Comparison of ENCODE assay signal across 1 fruit fly cellular context in the genomic region with DNA sequence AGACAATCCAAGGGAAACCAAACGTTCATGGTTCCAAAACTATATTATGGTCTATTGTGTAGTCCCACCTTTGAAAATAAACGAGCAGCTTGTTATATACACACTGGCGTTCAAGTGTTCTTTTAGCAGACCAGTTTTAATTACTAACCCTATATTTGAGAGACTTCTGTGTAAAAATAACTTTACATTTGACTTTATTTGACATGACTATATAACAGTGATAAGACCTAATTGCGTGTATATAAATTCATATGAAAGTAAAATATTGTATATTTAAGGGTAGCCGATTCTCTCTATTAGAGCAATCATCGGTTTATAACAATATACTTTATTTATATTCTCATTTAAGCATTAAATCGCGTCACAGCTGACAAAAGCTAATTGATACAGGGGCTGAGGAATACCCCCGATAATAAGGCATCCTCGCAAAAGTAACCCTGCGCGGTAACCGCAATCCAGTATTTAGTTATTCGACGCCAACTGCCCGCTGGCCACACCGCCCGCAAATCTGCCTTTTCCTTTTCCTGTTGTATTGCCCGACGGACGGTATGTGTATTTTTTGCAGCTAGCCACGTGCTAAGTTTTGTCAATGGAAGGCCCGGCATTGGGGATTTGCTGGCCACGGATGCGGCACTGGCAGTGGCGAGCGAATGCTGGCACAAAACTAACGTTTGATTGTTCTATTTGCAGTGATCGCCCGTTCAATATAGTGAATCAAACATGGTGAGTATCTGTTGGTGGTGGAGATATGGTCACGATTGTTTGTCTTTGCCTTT.
TF ChIP-seq lines count a peak whose summit lies in the region.

TSS of gene RpS4 (plus strand) at position 465 of the 776 bp plus-strand sequence.

TF ChIP-seq in whole organism, embryonic, 481 proteins besides CTCF, POLR2A, EP300 and RAD21 (continued from another document and continues in another):
- TF ChIP-seq CG17385 (GFP tag; optimal IDR thresholded peaks at IDR 0.05; lab: Kevin White, UChicago) (peak; percentile 92), CG2875 (GFP tag; optimal IDR thresholded peaks at IDR 0.05; lab: Kevin White, UChicago) (peak; percentile 94), knrl (GFP tag; IDR thresholded peaks at IDR 0.05; lab: Robert Waterston, UW; ENCODE audit: partially characterized antibody) (peak; percentile 46; the same call in 1 of the 3 replicates), ATbp (GFP tag; optimal IDR thresholded peaks at IDR 0.05; lab: Kevin White, UChicago) (peak; percentile 94), tin (GFP tag; optimal IDR thresholded peaks at IDR 0.05; lab: Kevin White, UChicago) (peak; percentile 77), wor (GFP tag; IDR thresholded peaks at IDR 0.05; lab: Robert Waterston, UW) (no peak), sc (optimal IDR thresholded peaks at IDR 0.05; lab: Kevin White, UChicago) (no peak), sc (GFP tag; optimal IDR thresholded peaks at IDR 0.05; lab: Kevin White, UChicago) (peak; percentile 76), CG15073 (GFP tag; optimal IDR thresholded peaks at IDR 0.05; lab: Kevin White, UChicago) (no peak), CG9437 (GFP tag; optimal IDR thresholded peaks at IDR 0.05; lab: Kevin White, UChicago) (peak; percentile 75), CG11456 (GFP tag; IDR thresholded peaks at IDR 0.05; lab: Robert Waterston, UW) (peak; percentile 95), pita (GFP tag; optimal IDR thresholded peaks at IDR 0.05; lab: Kevin White, UChicago) (peak; percentile 21), ems (GFP tag; optimal IDR thresholded peaks at IDR 0.05; lab: Kevin White, UChicago) (peak; percentile 79), CG17912 (GFP tag; optimal IDR thresholded peaks at IDR 0.05; lab: Kevin White, UChicago) (peak; percentile 98), CoRest (tag; optimal IDR thresholded peaks at IDR 0.05; lab: Kevin White, UChicago) (peak; percentile 74), bcd (GFP tag; optimal IDR thresholded peaks at IDR 0.05; lab: Kevin White, UChicago) (peak; percentile 95), CG8089 (GFP tag; optimal IDR thresholded peaks at IDR 0.05; lab: Kevin White, UChicago) (peak; percentile 80), CG7987 (GFP tag; optimal IDR thresholded peaks at IDR 0.05; lab: Kevin White, UChicago) (peak; percentile 99), CG6272 (GFP tag; IDR thresholded peaks at IDR 0.05; lab: Robert Waterston, UW) (peak; percentile 76), Eip74EF (GFP tag; optimal IDR thresholded peaks at IDR 0.05; lab: Kevin White, UChicago) (peak in 1 of 2 experiments; percentile 74), CG3163 (GFP tag; optimal IDR thresholded peaks at IDR 0.05; lab: Kevin White, UChicago) (peak; percentile 62), sens (GFP tag; lab: Kevin White, UChicago) (peak; percentile 95), B-H1 (GFP tag; IDR thresholded peaks at IDR 0.05; lab: Robert Waterston, UW) (peak; percentile 61), Antp (GFP tag; optimal IDR thresholded peaks at IDR 0.05; lab: Kevin White, UChicago) (peak; percentile 80), Atf-2 (GFP tag; optimal IDR thresholded peaks at IDR 0.05; lab: Kevin White, UChicago) (peak; percentile 70), zfh1 (GFP tag; IDR thresholded peaks at IDR 0.05; lab: Robert Waterston, UW) (peak; percentile 92), CkIIα-i1 (GFP tag; IDR thresholded peaks at IDR 0.05; lab: Robert Waterston, UW) (peak; percentile 66), CG7357 (GFP tag; IDR thresholded peaks at IDR 0.05; lab: Robert Waterston, UW) (no peak), bigmax (GFP tag; optimal IDR thresholded peaks at IDR 0.05; lab: Kevin White, UChicago) (peak; percentile 87), CG9797 (GFP tag; optimal IDR thresholded peaks at IDR 0.05; lab: Kevin White, UChicago) (peak; percentile 97), CG9876 (GFP tag; optimal IDR thresholded peaks at IDR 0.05; lab: Kevin White, UChicago) (peak; percentile 88), cg (GFP tag; optimal IDR thresholded peaks at IDR 0.05; lab: Kevin White, UChicago) (no peak), CG5953 (GFP tag; IDR thresholded peaks at IDR 0.05; lab: Robert Waterston, UW) (peak; percentile 83), CG12104 (GFP tag; optimal IDR thresholded peaks at IDR 0.05; lab: Kevin White, UChicago) (peak; percentile 89), emc (GFP tag; optimal IDR thresholded peaks at IDR 0.05; lab: Kevin White, UChicago) (peak; percentile 68), pros (GFP tag; optimal IDR thresholded peaks at IDR 0.05; lab: Kevin White, UChicago) (peak; percentile 64), sd (tag; optimal IDR thresholded peaks at IDR 0.05; lab: Kevin White, UChicago) (peak; percentile 31), E2f2 (GFP tag; IDR thresholded peaks at IDR 0.05; lab: Robert Waterston, UW) (peak; percentile 37), dan (GFP tag; IDR thresholded peaks at IDR 0.05; lab: Robert Waterston, UW) (no peak), NfI (GFP tag; optimal IDR thresholded peaks at IDR 0.05; lab: Kevin White, UChicago) (peak; percentile 96), chm (GFP tag; IDR thresholded peaks at IDR 0.05; lab: Robert Waterston, UW) (peak; percentile 95), CG2678 (tag; optimal IDR thresholded peaks at IDR 0.05; lab: Kevin White, UChicago) (peak; percentile 78), CG14860 (GFP tag; IDR thresholded peaks at IDR 0.05; lab: Robert Waterston, UW; ENCODE audit: partially characterized antibody) (no peak), Meics (GFP tag; optimal IDR thresholded peaks at IDR 0.05; lab: Kevin White, UChicago) (peak; percentile 96), mld (GFP tag; IDR thresholded peaks at IDR 0.05; lab: Robert Waterston, UW; ENCODE audit: partially characterized antibody) (no peak), CG30020 (tag; optimal IDR thresholded peaks at IDR 0.05; lab: Kevin White, UChicago) (peak; percentile 50), Bteb2 (GFP tag; optimal IDR thresholded peaks at IDR 0.05; lab: Kevin White, UChicago) (peak; percentile 72), esg (GFP tag; conservative IDR thresholded peaks at IDR 0.05; lab: Robert Waterston, UW) (peak; percentile 40), dmrt11E (tag; optimal IDR thresholded peaks at IDR 0.05; lab: Kevin White, UChicago) (peak; percentile 78), Six4 (GFP tag; optimal IDR thresholded peaks at IDR 0.05; lab: Kevin White, UChicago) (peak; percentile 66), croc (GFP tag; conservative IDR thresholded peaks at IDR 0.05; lab: Robert Waterston, UW) (peak; percentile 56), CG18619 (GFP tag; optimal IDR thresholded peaks at IDR 0.05; lab: Kevin White, UChicago) (peak; percentile 96), B-H2 (GFP tag; optimal IDR thresholded peaks at IDR 0.05; lab: Kevin White, UChicago) (peak; percentile 98), CG4730 (GFP tag; IDR thresholded peaks at IDR 0.05; lab: Robert Waterston, UW) (peak; percentile 67), CG16863 (GFP tag; optimal IDR thresholded peaks at IDR 0.05; lab: Kevin White, UChicago) (peak; percentile 76), sens-2 (GFP tag; IDR thresholded peaks at IDR 0.05; lab: Robert Waterston, UW) (peak; percentile 92), slp2 (GFP tag; optimal IDR thresholded peaks at IDR 0.05; lab: Kevin White, UChicago) (peak; percentile 88), Hr39 (optimal IDR thresholded peaks at IDR 0.05; lab: Kevin White, UChicago) (no peak), CG14050 (GFP tag; IDR thresholded peaks at IDR 0.05; lab: Robert Waterston, UW) (peak; percentile 82), jing (GFP tag; optimal IDR thresholded peaks at IDR 0.05; lab: Kevin White, UChicago) (peak; percentile 46), Dfd (GFP tag; optimal IDR thresholded peaks at IDR 0.05; lab: Kevin White, UChicago) (no peak), Hmr (GFP tag; optimal IDR thresholded peaks at IDR 0.05; lab: Kevin White, UChicago) (peak; percentile 96), Dll (GFP tag; IDR thresholded peaks at IDR 0.05; lab: Robert Waterston, UW; ENCODE audit: partially characterized antibody) (0 out of 4 replicates have a peak, but pooled peaks have one; percentile 8), CG31441 (GFP tag; IDR thresholded peaks at IDR 0.05; lab: Robert Waterston, UW) (peak; percentile 82), Hmx (GFP tag; optimal IDR thresholded peaks at IDR 0.05; lab: Kevin White, UChicago) (no peak), chinmo (GFP tag; IDR thresholded peaks at IDR 0.05; lab: Robert Waterston, UW; ENCODE audit: partially characterized antibody) (no peak), lab (GFP tag; optimal IDR thresholded peaks at IDR 0.05; lab: Kevin White, UChicago) (peak; percentile 98), crc (GFP tag; optimal IDR thresholded peaks at IDR 0.05; lab: Kevin White, UChicago) (peak; percentile 72), CG13123 (GFP tag; optimal IDR thresholded peaks at IDR 0.05; lab: Kevin White, UChicago) (peak; percentile 59), tio (GFP tag; optimal IDR thresholded peaks at IDR 0.05; lab: Kevin White, UChicago) (no peak), CG10147 (GFP tag; optimal IDR thresholded peaks at IDR 0.05; lab: Kevin White, UChicago) (peak; percentile 77), Dip3 (GFP tag; optimal IDR thresholded peaks at IDR 0.05; lab: Kevin White, UChicago) (peak; percentile 75), mam (GFP tag; optimal IDR thresholded peaks at IDR 0.05; lab: Kevin White, UChicago) (peak; percentile 84), trh (GFP tag; optimal IDR thresholded peaks at IDR 0.05; lab: Kevin White, UChicago) (peak; percentile 68), salm (tag; optimal IDR thresholded peaks at IDR 0.05; lab: Kevin White, UChicago) (peak; percentile 88), Nf-YC (tag; optimal IDR thresholded peaks at IDR 0.05; lab: Kevin White, UChicago) (peak; percentile 70), Adf1 (GFP tag; IDR thresholded peaks at IDR 0.05; lab: Robert Waterston, UW) (peak; percentile 48; the same call in 1 of the 2 replicates), CG43689 (GFP tag; IDR thresholded peaks at IDR 0.05; lab: Robert Waterston, UW) (peak; percentile 72; the same call in 1 of the 2 replicates), Bdp1 (GFP tag; optimal IDR thresholded peaks at IDR 0.05; lab: Kevin White, UChicago) (peak; percentile 81), CG18599 (GFP tag; optimal IDR thresholded peaks at IDR 0.05; lab: Kevin White, UChicago) (peak; percentile 90), E2f1 (GFP tag; IDR thresholded peaks at IDR 0.05; lab: Robert Waterston, UW) (peak; percentile 84), Max (GFP tag; optimal IDR thresholded peaks at IDR 0.05; lab: Kevin White, UChicago) (peak; percentile 87), chif (GFP tag; optimal IDR thresholded peaks at IDR 0.05; lab: Kevin White, UChicago) (peak; percentile 76 to 77), bowl (GFP tag; IDR thresholded peaks at IDR 0.05; lab: Robert Waterston, UW) (peak; percentile 50; the same call in 1 of the 2 replicates), CG3065 (GFP tag; optimal IDR thresholded peaks at IDR 0.05; lab: Kevin White, UChicago) (peak; percentile 49), CG13894 (tag; optimal IDR thresholded peaks at IDR 0.05; lab: Kevin White, UChicago) (peak; percentile 88), Nf-YA (GFP tag; IDR thresholded peaks at IDR 0.05; lab: Robert Waterston, UW) (peak; percentile 74), vvl (GFP tag; IDR thresholded peaks at IDR 0.05; lab: Robert Waterston, UW) (peak; percentile 91), sima (GFP tag; optimal IDR thresholded peaks at IDR 0.05; lab: Kevin White, UChicago) (peak; percentile 80), en (GFP tag; optimal IDR thresholded peaks at IDR 0.05; lab: Kevin White, UChicago) (peak; percentile 82), Side (GFP tag; optimal IDR thresholded peaks at IDR 0.05; lab: Kevin White, UChicago) (peak; percentile 90), CG11696 (GFP tag; IDR thresholded peaks at IDR 0.05; lab: Robert Waterston, UW) (peak; percentile 65), tap (tag; optimal IDR thresholded peaks at IDR 0.05; lab: Kevin White, UChicago) (peak; percentile 79), Lpt (GFP tag; optimal IDR thresholded peaks at IDR 0.05; lab: Kevin White, UChicago) (no peak), Ptx1 (GFP tag; IDR thresholded peaks at IDR 0.05; lab: Robert Waterston, UW) (peak; percentile 73), TFAM (GFP tag; optimal IDR thresholded peaks at IDR 0.05; lab: Kevin White, UChicago) (peak; percentile 63), Med (GFP tag; lab: Kevin White, UChicago) (peak; percentile 99), vnd (GFP tag; IDR thresholded peaks at IDR 0.05; lab: Robert Waterston, UW; ENCODE audit: partially characterized antibody) (no peak), Dbx (GFP tag; IDR thresholded peaks at IDR 0.05; lab: Robert Waterston, UW) (peak; percentile 91), phol (tag; optimal IDR thresholded peaks at IDR 0.05; lab: Kevin White, UChicago) (peak; percentile 72), zfh2 (GFP tag; optimal IDR thresholded peaks at IDR 0.05; lab: Kevin White, UChicago) (peak; percentile 80), gsb-n (tag; optimal IDR thresholded peaks at IDR 0.05; lab: Kevin White, UChicago) (peak; percentile 84), kni (GFP tag; optimal IDR thresholded peaks at IDR 0.05; lab: Kevin White, UChicago) (peak; percentile 91), HHEX (GFP tag; optimal IDR thresholded peaks at IDR 0.05; lab: Kevin White, UChicago) (peak; percentile 96), nerfin-2 (GFP tag; IDR thresholded peaks at IDR 0.05; lab: Robert Waterston, UW; ENCODE audit: partially characterized antibody) (no peak), CG13296 (GFP tag; optimal IDR thresholded peaks at IDR 0.05; lab: Kevin White, UChicago) (peak; percentile 96), CG9215 (GFP tag; IDR thresholded peaks at IDR 0.05; lab: Robert Waterston, UW) (peak; percentile 78), CG12219 (GFP tag; optimal IDR thresholded peaks at IDR 0.05; lab: Kevin White, UChicago) (peak; percentile 95), h (optimal IDR thresholded peaks at IDR 0.05; lab: Kevin White, UChicago) (no peak), disco-r (GFP tag; optimal IDR thresholded peaks at IDR 0.05; lab: Kevin White, UChicago) (peak; percentile 84), Hr78 (GFP tag; optimal IDR thresholded peaks at IDR 0.05; lab: Kevin White, UChicago) (peak in 1 of 2 experiments; percentile 28), br (optimal IDR thresholded peaks at IDR 0.05; lab: Kevin White, UChicago) (no peak), NC2α (GFP tag; optimal IDR thresholded peaks at IDR 0.05; lab: Kevin White, UChicago) (peak; percentile 61), Lhr (GFP tag; optimal IDR thresholded peaks at IDR 0.05; lab: Kevin White, UChicago) (peak; percentile 93), lola (GFP tag; optimal IDR thresholded peaks at IDR 0.05; lab: Kevin White, UChicago) (peak in 1 of 3 experiments; percentile 40), wek (GFP tag; optimal IDR thresholded peaks at IDR 0.05; lab: Kevin White, UChicago) (peak; percentile 99), Bgb (GFP tag; IDR thresholded peaks at IDR 0.05; lab: Robert Waterston, UW; ENCODE audit: partially characterized antibody) (peak; percentile 57; the same call in 1 of the 2 replicates), CG31224 (GFP tag; IDR thresholded peaks at IDR 0.05; lab: Robert Waterston, UW) (peak; percentile 64; the same call in 1 of the 2 replicates), Rx (GFP tag; IDR thresholded peaks at IDR 0.05; lab: Robert Waterston, UW) (peak; percentile 85), CG15514 (GFP tag; optimal IDR thresholded peaks at IDR 0.05; lab: Kevin White, UChicago) (peak; percentile 92)
